Fruit fly (Drosophila melanogaster) Kc167 (cell line): ENCODE measurements around the gene CG46394.

Source experiments
- Myc ChIP-seq: fragments of >200 bp; optimal IDR thresholded peaks from 2 replicates; lab custom pipeline; 2017; ENCODE audit warnings: missing external identifiers
- Sin3A ChIP-seq: fragments of >200 bp; optimal IDR thresholded peaks from 2 replicates; lab custom pipeline; 2018; ENCODE audit warnings: missing external identifiers
- h ChIP-seq: fragments of >200 bp; optimal IDR thresholded peaks from 3 replicates; lab custom pipeline; 2018; ENCODE audit warnings: missing external identifiers
- psq ChIP-seq: fragments of >200 bp; optimal IDR thresholded peaks from 2 replicates; lab custom pipeline; 2017; ENCODE audit warnings: missing external identifiers

dm6 chr3L:11578211-11578673 lies 21.9 kb upstream of the CG46394 start, which contains the start of gene CG33270:
- TF ChIP-seq psq (lab: Kevin White, UChicago): no peak
- TF ChIP-seq h (lab: Kevin White, UChicago): no peak
- no peak for TF ChIP-seq Myc
- no peak for TF ChIP-seq Sin3A (lab: Kevin White, UChicago)
